Worm (Caenorhabditis elegans): ENCODE measurements around the gene trim-21.

Gene trim-21

ce11 chrII:2312747-2313146 lies at the start of gene trim-21, which contains the start of gene B0281.1:
TSS of gene trim-21 (minus strand) at chrII:2312847.
TSS of gene B0281.1 (plus strand) at chrII:2313067.
- TF ChIP-seq sptf-2 (GFP tag; optimal IDR thresholded peaks at IDR 0.05), result no peak
- TF ChIP-seq F23B12.7 (tag; optimal IDR thresholded peaks at IDR 0.05; ENCODE audit: insufficient read depth), result no peak
- TF ChIP-seq Y53G8AR.9 (GFP tag; conservative IDR thresholded peaks at IDR 0.05), result no peak
- no peak for TF ChIP-seq ceh-27 (GFP tag; optimal IDR thresholded peaks at IDR 0.05)
- TF ChIP-seq ceh-79 (tag; optimal IDR thresholded peaks at IDR 0.05), result no peak
- no peak for TF ChIP-seq ztf-6 (GFP tag; IDR thresholded peaks at IDR 0.05)
- no peak for TF ChIP-seq hsf-1 (GFP tag; IDR thresholded peaks at IDR 0.05)

ce11 chrII:2359965-2360364 lies 47.3 kb upstream of the trim-21 start, which contains the start of gene F43C11.16:
TSS of gene F43C11.16 (minus strand) at chrII:2360065.
- TF ChIP-seq lag-1 (GFP tag; IDR thresholded peaks at IDR 0.05), result no peak
- TF ChIP-seq ceh-40 (GFP tag; IDR thresholded peaks at IDR 0.05), result no peak
- no peak for TF ChIP-seq madf-10 (tag; optimal IDR thresholded peaks at IDR 0.05)
- TF ChIP-seq nhr-27 (tag; optimal IDR thresholded peaks at IDR 0.05), result no peak
- no peak for TF ChIP-seq madf-8 (GFP tag; conservative IDR thresholded peaks at IDR 0.05)
- TF ChIP-seq nfya-2 (GFP tag; IDR thresholded peaks at IDR 0.05), result no peak
- TF ChIP-seq ceh-79 (tag; optimal IDR thresholded peaks at IDR 0.05), result no peak
- TF ChIP-seq sdz-38 (tag; optimal IDR thresholded peaks at IDR 0.05), result no peak
- TF ChIP-seq pbrm-1 (GFP tag; IDR thresholded peaks at IDR 0.05), result no peak
- TF ChIP-seq ceh-58 (GFP tag; IDR thresholded peaks at IDR 0.05), result no peak
- no peak for TF ChIP-seq D2030.7 (GFP tag; IDR thresholded peaks at IDR 0.05)
- no peak for TF ChIP-seq lin-40 (tag; optimal IDR thresholded peaks at IDR 0.05)
- TF ChIP-seq ceh-100 (GFP tag; IDR thresholded peaks at IDR 0.05), result no peak
- TF ChIP-seq mel-28 (tag; optimal IDR thresholded peaks at IDR 0.05; ENCODE audit: borderline replicate concordance), result no peak

ce11 chrII:2356795-2357194 lies 44.1 kb upstream of the trim-21 start, which contains the start of gene F43C11.1:
TSS of gene F43C11.1 (plus strand) at chrII:2357095.
- no peak for TF ChIP-seq fkh-3 (tag; optimal IDR thresholded peaks at IDR 0.05)
- no peak for TF ChIP-seq pha-4 (tag; optimal IDR thresholded peaks at IDR 0.05)

ce11 chrII:2354476-2354875 lies 41.8 kb upstream of the trim-21 start, which contains the start of gene F43C11.2:
TSS of gene F43C11.2 (plus strand) at chrII:2354776.
- TF ChIP-seq madf-3 (GFP tag; IDR thresholded peaks at IDR 0.05), result no peak
- no peak for TF ChIP-seq F52B5.7 (tag; optimal IDR thresholded peaks at IDR 0.05)

- TF ChIP-seq ztf-3 (GFP tag; optimal IDR thresholded peaks at IDR 0.05), result no peak
- TF ChIP-seq K11D2.4 (GFP tag; IDR thresholded peaks at IDR 0.05), result no peak
- TF ChIP-seq ceh-27 (GFP tag; optimal IDR thresholded peaks at IDR 0.05), result no peak
- no peak for TF ChIP-seq egl-44 (GFP tag; IDR thresholded peaks at IDR 0.05)
- no peak for TF ChIP-seq zfh-2 (GFP tag; conservative IDR thresholded peaks at IDR 0.05)
- no peak for TF ChIP-seq lin-54 (GFP tag; optimal IDR thresholded peaks at IDR 0.05)
- no peak for TF ChIP-seq tbx-9 (tag; optimal IDR thresholded peaks at IDR 0.05; ENCODE audit: borderline replicate concordance)
Observed at ce11 chrII:2353012-2353411, 40.4 kb upstream of the trim-21 start, which contains the start of gene F43C11.3. TSS of gene F43C11.3 (plus strand) at chrII:2353312.

ce11 chrII:2352546-2352945 lies 39.9 kb upstream of the trim-21 start, which contains the start of gene F43C11.10:
TSS of gene F43C11.10 (minus strand) at chrII:2352646.
- TF ChIP-seq C17E4.6 (GFP tag; IDR thresholded peaks at IDR 0.05), result no peak
- no peak for TF ChIP-seq B0336.3 (GFP tag; IDR thresholded peaks at IDR 0.05)
- no peak for TF ChIP-seq lin-54 (GFP tag; optimal IDR thresholded peaks at IDR 0.05)
- no peak for TF ChIP-seq ceh-58 (GFP tag; IDR thresholded peaks at IDR 0.05)
